Fruit fly (Drosophila melanogaster) whole organism, embryonic: ENCODE measurements around the gene CG17127.

ENCODE experiments used
- CG31365 ChIP-seq: fragments of 200-800 bp; sonication (Bioruptor generic); optimal IDR thresholded peaks from 2 replicates; lab custom pipeline; 2018; ENCODE audit warnings: missing biosample characterization, mild to moderate bottlenecking, missing genetic modification characterization
- Gug ChIP-seq: fragments of 200-800 bp; sonication (Bioruptor generic); IDR thresholded peaks from 4 replicates; pipeline ENCODE4 v1.3.6; 2022; ENCODE audit warnings: missing biosample characterization, missing genetic modification characterization
- Sry-β ChIP-seq: fragments of 200-800 bp; sonication (Bioruptor generic); optimal IDR thresholded peaks from 2 replicates; lab custom pipeline; 2018; ENCODE audit warnings: missing biosample characterization, mild to moderate bottlenecking, missing genetic modification characterization, moderate library complexity
- toy ChIP-seq: fragments of 200-800 bp; sonication (Bioruptor generic); IDR thresholded peaks from 2 replicates; pipeline ENCODE4 v1.3.6; 2022; ENCODE audit warnings: missing biosample characterization, missing genetic modification characterization
- zfh2 ChIP-seq: fragments of 200-800 bp; sonication (Bioruptor generic); optimal IDR thresholded peaks from 2 replicates; lab custom pipeline; 2016; ENCODE audit warnings: missing biosample characterization, missing genetic modification characterization

DNA sequence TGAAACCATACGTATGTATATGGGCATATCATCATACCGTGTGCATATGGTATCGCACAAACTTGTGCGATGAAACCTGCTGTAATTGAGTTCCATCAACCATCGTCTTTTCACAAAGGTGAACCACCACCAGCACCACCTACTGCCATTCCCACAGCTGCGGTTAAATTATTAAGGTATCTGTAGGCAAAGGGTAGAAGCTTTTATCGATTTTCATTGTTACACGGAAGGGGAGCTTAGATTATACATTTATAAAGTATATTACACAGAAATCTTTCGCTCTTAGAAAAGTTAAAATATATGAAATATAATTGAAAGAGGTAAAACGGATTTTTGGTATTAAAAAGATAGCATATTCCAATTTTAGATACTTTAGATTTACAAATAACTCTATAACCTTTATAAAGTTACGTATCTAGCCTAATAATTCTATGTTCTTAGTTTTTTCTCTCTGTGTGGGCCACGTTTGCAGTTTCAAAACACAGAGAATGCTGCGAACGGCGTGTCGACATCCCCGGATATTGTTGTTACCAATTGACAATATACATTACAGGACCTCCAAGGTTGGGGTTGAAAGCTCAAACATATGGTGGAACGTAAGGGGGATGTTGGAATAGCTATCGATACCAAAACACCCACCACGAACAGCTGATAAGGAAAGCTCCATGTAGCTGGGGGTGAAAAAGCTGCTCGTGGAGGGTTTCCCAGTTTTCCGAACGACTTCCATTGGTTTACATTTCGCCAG lies 10.1 kb upstream of the CG17127 start, which contains the start of gene CG6495:
- TF ChIP-seq zfh2 (GFP tag; lab: Kevin White, UChicago) (no peak), toy (GFP tag; lab: Robert Waterston, UW) (no peak), Gug (no peak), Sry-β (no peak), CG31365 (no peak)
